Worm (Caenorhabditis elegans): ENCODE data around the gene ari-2.

- no peak for TF ChIP-seq flh-1 (GFP tag; optimal IDR thresholded peaks at IDR 0.05)
- no peak for TF ChIP-seq snpc-4 (tag; optimal IDR thresholded peaks at IDR 0.05)
- TF ChIP-seq elt-3 (tag; optimal IDR thresholded peaks at IDR 0.05), result no peak
- TF ChIP-seq nhr-76 (tag; optimal IDR thresholded peaks at IDR 0.05), result no peak
- no peak for TF ChIP-seq pha-4 (tag; optimal IDR thresholded peaks at IDR 0.05)
- TF ChIP-seq nhr-28 (tag; optimal IDR thresholded peaks at IDR 0.05), result no peak
- TF ChIP-seq unc-39 (tag; optimal IDR thresholded peaks at IDR 0.05), result no peak
- no peak for TF ChIP-seq nhr-237 (tag; optimal IDR thresholded peaks at IDR 0.05)
- no peak for TF ChIP-seq nhr-12 (tag; optimal IDR thresholded peaks at IDR 0.05)
- no peak for TF ChIP-seq ztf-11 (tag; optimal IDR thresholded peaks at IDR 0.05)
- TF ChIP-seq sptf-1 (tag; optimal IDR thresholded peaks at IDR 0.05), result no peak
- TF ChIP-seq mep-1 (tag; optimal IDR thresholded peaks at IDR 0.05), result no peak
- TF ChIP-seq elt-1 (tag; optimal IDR thresholded peaks at IDR 0.05; ENCODE audit: borderline replicate concordance, insufficient read depth), result no peak
These were observed 31.3 kb downstream of the ari-2 start for ce11 chrIV:5582267-5582666.
